Worm (Caenorhabditis elegans): ENCODE measurements around the gene pdf-2.

DNA sequence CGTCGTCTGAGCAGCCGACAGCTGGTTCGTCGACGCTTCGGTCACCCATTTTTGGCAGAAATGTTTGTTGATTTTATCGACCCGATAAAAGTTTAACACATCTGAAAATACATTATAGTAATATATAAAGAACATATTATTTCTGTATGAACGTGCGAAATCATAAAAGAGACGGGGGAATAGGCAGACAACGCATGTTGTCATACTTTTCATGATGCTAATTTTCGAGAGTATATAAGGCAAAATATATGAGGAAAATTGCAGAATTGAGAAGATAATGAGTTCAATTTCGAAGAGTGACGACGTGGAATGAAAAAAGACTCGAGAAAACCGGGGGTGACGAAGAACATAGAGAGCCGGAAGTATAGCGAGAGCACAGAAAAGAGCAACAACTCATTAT lies 33.0 kb upstream of the pdf-2 start, which contains the start of gene F53B1.8:
- TF ChIP-seq mdl-1 (tag; optimal IDR thresholded peaks at IDR 0.05) (no peak), nhr-6 (tag; optimal IDR thresholded peaks at IDR 0.05) (no peak), lin-13 (GFP tag; optimal IDR thresholded peaks at IDR 0.05) (no peak), ZK546.5 (tag; optimal IDR thresholded peaks at IDR 0.05) (no peak), lsy-2 (tag; optimal IDR thresholded peaks at IDR 0.05) (no peak), F13H6.1 (tag; optimal IDR thresholded peaks at IDR 0.05) (no peak), nhr-237 (tag; optimal IDR thresholded peaks at IDR 0.05) (no peak), elt-3 (tag; optimal IDR thresholded peaks at IDR 0.05) (no peak), nhr-12 (tag; optimal IDR thresholded peaks at IDR 0.05) (no peak), blmp-1 (tag; optimal IDR thresholded peaks at IDR 0.05; ENCODE audit: insufficient read depth) (no peak), ztf-11 (tag; optimal IDR thresholded peaks at IDR 0.05) (no peak), ceh-82 (tag; optimal IDR thresholded peaks at IDR 0.05) (no peak)
